Fruit fly (Drosophila melanogaster): ENCODE measurements around the gene Atg8a.

The Atg8a gene

dm6 chrX:10775690-10776089 lies 7.6 kb upstream of the Atg8a start (continued):
- TF ChIP-seq Nf-YB (GFP tag; optimal IDR thresholded peaks at IDR 0.05) (no peak), CG11560 (tag; IDR thresholded peaks at IDR 0.05) (no peak), cato (GFP tag; optimal IDR thresholded peaks at IDR 0.05; ENCODE audit: borderline replicate concordance) (no peak), CG17612 (GFP tag; IDR thresholded peaks at IDR 0.05) (no peak), CG7372 (GFP tag; IDR thresholded peaks at IDR 0.05) (0 out of 2 replicates have a peak, but pooled peaks have one; percentile 43), CG3163 (GFP tag; optimal IDR thresholded peaks at IDR 0.05) (no peak), Abd-B (GFP tag; optimal IDR thresholded peaks at IDR 0.05) (no peak), CG8478 (optimal IDR thresholded peaks at IDR 0.05) (no peak), ap (GFP tag; IDR thresholded peaks at IDR 0.05) (0 out of 2 replicates have a peak, but pooled peaks have one; percentile 44), CG5245 (GFP tag; optimal IDR thresholded peaks at IDR 0.05) (no peak), CG8089 (GFP tag; optimal IDR thresholded peaks at IDR 0.05) (peak; percentile 9), D19B (GFP tag; optimal IDR thresholded peaks at IDR 0.05) (no peak), scrt (GFP tag; optimal IDR thresholded peaks at IDR 0.05) (peak; percentile 16), CG2889 (GFP tag; IDR thresholded peaks at IDR 0.05) (0 out of 3 replicates have a peak, but pooled peaks have one; percentile 30), CG6813 (GFP tag; optimal IDR thresholded peaks at IDR 0.05) (peak; percentile 1), CG12744 (GFP tag; optimal IDR thresholded peaks at IDR 0.05) (no peak), Antp (GFP tag; optimal IDR thresholded peaks at IDR 0.05) (peak; percentile 41), sna (GFP tag; IDR thresholded peaks at IDR 0.05; ENCODE audit: partially characterized antibody) (no peak), hb (GFP tag; IDR thresholded peaks at IDR 0.05; ENCODE audit: partially characterized antibody) (no peak), zen (tag; optimal IDR thresholded peaks at IDR 0.05) (no peak), CG6175 (GFP tag; IDR thresholded peaks at IDR 0.05) (no peak), otp (GFP tag; IDR thresholded peaks at IDR 0.05) (0 out of 3 replicates have a peak, but pooled peaks have one; percentile 44), cwo (GFP tag; optimal IDR thresholded peaks at IDR 0.05) (peak; percentile 11), HLH4C (GFP tag; IDR thresholded peaks at IDR 0.05; ENCODE audit: partially characterized antibody) (no peak), CG43689 (GFP tag; IDR thresholded peaks at IDR 0.05) (0 out of 2 replicates have a peak, but pooled peaks have one; percentile 11), Oli (tag; optimal IDR thresholded peaks at IDR 0.05) (peak; percentile 58), CG12299 (tag; optimal IDR thresholded peaks at IDR 0.05) (no peak), lmd (GFP tag; IDR thresholded peaks at IDR 0.05) (no peak), en (GFP tag; optimal IDR thresholded peaks at IDR 0.05) (no peak), CG17802 (tag; optimal IDR thresholded peaks at IDR 0.05) (no peak), zfh2 (GFP tag; optimal IDR thresholded peaks at IDR 0.05) (no peak), CG3847 (GFP tag; IDR thresholded peaks at IDR 0.05) (0 out of 2 replicates have a peak, but pooled peaks have one; percentile 19), Meics (GFP tag; optimal IDR thresholded peaks at IDR 0.05) (peak; percentile 41), CG15479 (GFP tag; optimal IDR thresholded peaks at IDR 0.05) (no peak), CG15514 (GFP tag; optimal IDR thresholded peaks at IDR 0.05) (peak; percentile 4), crc (GFP tag; optimal IDR thresholded peaks at IDR 0.05) (peak; percentile 0), Mes4 (GFP tag; optimal IDR thresholded peaks at IDR 0.05) (no peak), Dip3 (GFP tag; optimal IDR thresholded peaks at IDR 0.05) (peak; percentile 14), CG33213 (GFP tag; optimal IDR thresholded peaks at IDR 0.05) (peak; percentile 5), Usf (GFP tag; optimal IDR thresholded peaks at IDR 0.05) (no peak), CG2875 (GFP tag; optimal IDR thresholded peaks at IDR 0.05) (no peak), HLH3B (GFP tag; IDR thresholded peaks at IDR 0.05) (peak; percentile 54), CG15601 (tag; optimal IDR thresholded peaks at IDR 0.05) (no peak), jumu (GFP tag; optimal IDR thresholded peaks at IDR 0.05) (no peak), Dp (GFP tag; optimal IDR thresholded peaks at IDR 0.05) (no peak), zfh1 (GFP tag; IDR thresholded peaks at IDR 0.05) (0 out of 3 replicates have a peak, but pooled peaks have one; percentile 32), kah (GFP tag; optimal IDR thresholded peaks at IDR 0.05) (peak; percentile 36), sc (optimal IDR thresholded peaks at IDR 0.05) (no peak), sc (GFP tag; optimal IDR thresholded peaks at IDR 0.05) (no peak), Sox100B (GFP tag; optimal IDR thresholded peaks at IDR 0.05) (peak; percentile 59), CG6272 (GFP tag; IDR thresholded peaks at IDR 0.05) (no peak)
